Fruit fly (Drosophila melanogaster): ENCODE data around the gene CG9109.

Gene CG9109

dm6 chr2L:6077632-6078031, 43.4 kb upstream of the CG9109 start:
- TF ChIP-seq CG32121 (GFP tag; IDR thresholded peaks at IDR 0.05), result no peak
- TF ChIP-seq D1 (tag; optimal IDR thresholded peaks at IDR 0.05), result no peak
- TF ChIP-seq CG14655 (GFP tag; optimal IDR thresholded peaks at IDR 0.05), result no peak
- no peak for TF ChIP-seq CG13204 (GFP tag; optimal IDR thresholded peaks at IDR 0.05)
- no peak for TF ChIP-seq CG17806 (tag; optimal IDR thresholded peaks at IDR 0.05)
- no peak for TF ChIP-seq Snoo (tag; optimal IDR thresholded peaks at IDR 0.05)

DNA sequence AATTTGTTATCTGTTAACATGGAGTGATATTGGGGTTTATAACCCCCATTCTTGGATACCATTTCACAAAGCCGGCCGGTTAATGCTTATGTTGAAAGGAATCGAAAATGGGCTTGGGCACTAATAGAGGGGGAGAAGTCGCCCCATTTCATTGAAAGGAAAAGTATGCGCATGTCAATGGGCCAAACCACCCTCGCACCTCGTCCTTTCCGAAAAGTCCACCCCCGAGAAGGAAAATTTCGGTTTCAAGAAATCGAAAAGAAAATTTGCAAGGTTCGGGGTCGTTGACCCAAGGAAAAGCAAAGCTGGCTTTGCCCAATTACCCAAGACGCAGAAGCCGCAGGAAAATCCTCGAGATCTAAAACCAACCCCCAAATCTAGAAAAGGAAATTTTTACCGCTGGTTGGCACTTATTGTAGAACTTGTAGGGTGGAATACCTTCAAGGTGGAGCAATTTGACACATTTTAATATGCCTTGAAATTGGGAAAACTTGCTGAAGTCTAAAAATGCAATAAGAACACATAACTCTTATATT, 42.7 kb upstream of the CG9109 start:
- TF ChIP-seq CG14655 (GFP tag; optimal IDR thresholded peaks at IDR 0.05), result no peak
- TF ChIP-seq CG15710 (tag; optimal IDR thresholded peaks at IDR 0.05), result no peak
- TF ChIP-seq CG9948 (tag; optimal IDR thresholded peaks at IDR 0.05), result no peak
- TF ChIP-seq rn (GFP tag; IDR thresholded peaks at IDR 0.05), result no peak
- no peak for TF ChIP-seq CG17806 (tag; optimal IDR thresholded peaks at IDR 0.05)
- no peak for TF ChIP-seq Snoo (tag; optimal IDR thresholded peaks at IDR 0.05)
- TF ChIP-seq Ets98B (GFP tag; IDR thresholded peaks at IDR 0.05), result no peak
- no peak for TF ChIP-seq CG32121 (GFP tag; IDR thresholded peaks at IDR 0.05)
- no peak for TF ChIP-seq fd96Ca (GFP tag; IDR thresholded peaks at IDR 0.05)
- TF ChIP-seq Pif1B (GFP tag; optimal IDR thresholded peaks at IDR 0.05), result no peak
- no peak for TF ChIP-seq CG10348 (GFP tag; IDR thresholded peaks at IDR 0.05)
- TF ChIP-seq gl (tag; optimal IDR thresholded peaks at IDR 0.05), result no peak
- TF ChIP-seq CG4496 (GFP tag; IDR thresholded peaks at IDR 0.05), result no peak

dm6 chr2L:6076143-6076542, 41.9 kb upstream of the CG9109 start:
- no peak for TF ChIP-seq Pif1B (GFP tag; optimal IDR thresholded peaks at IDR 0.05)
- no peak for TF ChIP-seq D1 (tag; optimal IDR thresholded peaks at IDR 0.05)
- no peak for TF ChIP-seq gl (tag; optimal IDR thresholded peaks at IDR 0.05)
- no peak for TF ChIP-seq CG9948 (tag; optimal IDR thresholded peaks at IDR 0.05)
- no peak for TF ChIP-seq CG14655 (GFP tag; optimal IDR thresholded peaks at IDR 0.05)
- no peak for TF ChIP-seq rn (GFP tag; IDR thresholded peaks at IDR 0.05)
- no peak for TF ChIP-seq CG12605 (GFP tag; IDR thresholded peaks at IDR 0.05)
- TF ChIP-seq CG34367 (tag; optimal IDR thresholded peaks at IDR 0.05), result no peak
- no peak for TF ChIP-seq CG13204 (GFP tag; optimal IDR thresholded peaks at IDR 0.05)
- TF ChIP-seq CG10348 (GFP tag; IDR thresholded peaks at IDR 0.05), result no peak
- TF ChIP-seq CG4496 (GFP tag; IDR thresholded peaks at IDR 0.05), result no peak
- no peak for TF ChIP-seq Ets98B (GFP tag; IDR thresholded peaks at IDR 0.05)
- no peak for TF ChIP-seq CG15710 (tag; optimal IDR thresholded peaks at IDR 0.05)
- no peak for TF ChIP-seq CG8159 (tag; optimal IDR thresholded peaks at IDR 0.05)

dm6 chr2L:6075345-6075744, 41.1 kb upstream of the CG9109 start:
- TF ChIP-seq EcR (GFP tag; optimal IDR thresholded peaks at IDR 0.05), result no peak
- TF ChIP-seq CG34367 (tag; optimal IDR thresholded peaks at IDR 0.05), result no peak
- no peak for TF ChIP-seq CG17806 (tag; optimal IDR thresholded peaks at IDR 0.05)
- TF ChIP-seq Snoo (tag; optimal IDR thresholded peaks at IDR 0.05), result no peak
- no peak for TF ChIP-seq fd96Ca (GFP tag; IDR thresholded peaks at IDR 0.05)
- TF ChIP-seq Pif1A (GFP tag; optimal IDR thresholded peaks at IDR 0.05), result no peak
- no peak for TF ChIP-seq CG9948 (tag; optimal IDR thresholded peaks at IDR 0.05)

dm6 chr2L:6074314-6074713, 40.1 kb upstream of the CG9109 start:
- TF ChIP-seq CG17806 (tag; optimal IDR thresholded peaks at IDR 0.05), result no peak
- TF ChIP-seq Pif1A (GFP tag; optimal IDR thresholded peaks at IDR 0.05), result no peak
- no peak for TF ChIP-seq Snoo (tag; optimal IDR thresholded peaks at IDR 0.05)
- TF ChIP-seq EcR (GFP tag; optimal IDR thresholded peaks at IDR 0.05), result peak; percentile 4
- TF ChIP-seq CG4496 (GFP tag; IDR thresholded peaks at IDR 0.05), result no peak
- no peak for TF ChIP-seq rn (GFP tag; IDR thresholded peaks at IDR 0.05)
- TF ChIP-seq gl (tag; optimal IDR thresholded peaks at IDR 0.05), result no peak

dm6 chr2L:6073894-6074293, 39.7 kb upstream of the CG9109 start:
- TF ChIP-seq D1 (tag; optimal IDR thresholded peaks at IDR 0.05) (no peak), CG17806 (tag; optimal IDR thresholded peaks at IDR 0.05) (no peak)

DNA sequence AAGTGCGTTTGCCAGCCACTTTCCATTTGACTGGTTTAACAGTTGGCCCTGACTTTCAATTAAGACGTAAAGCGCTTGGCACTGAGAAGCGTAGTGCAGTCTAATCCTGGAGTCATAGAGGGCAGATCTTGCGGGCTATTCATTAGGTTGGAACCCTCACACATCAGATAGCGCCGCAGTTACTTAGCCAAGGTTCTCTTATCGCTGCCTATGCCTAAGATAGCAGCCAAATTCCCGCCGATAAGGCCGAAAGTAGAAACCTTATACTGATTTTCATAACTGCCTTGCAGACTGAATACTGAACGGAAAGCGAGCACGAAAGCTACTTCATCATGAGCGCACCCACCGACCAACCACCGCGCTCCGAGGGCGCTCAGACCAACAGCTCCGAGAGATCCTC, 37.9 kb upstream of the CG9109 start:
- TF ChIP-seq rn (GFP tag; IDR thresholded peaks at IDR 0.05) (no peak), Ets98B (GFP tag; IDR thresholded peaks at IDR 0.05) (no peak), CG12605 (GFP tag; IDR thresholded peaks at IDR 0.05) (no peak), fd96Ca (GFP tag; IDR thresholded peaks at IDR 0.05) (no peak), D1 (tag; optimal IDR thresholded peaks at IDR 0.05) (no peak), CG13204 (GFP tag; optimal IDR thresholded peaks at IDR 0.05) (no peak), CG4496 (GFP tag; IDR thresholded peaks at IDR 0.05) (no peak), CG32121 (GFP tag; IDR thresholded peaks at IDR 0.05) (no peak), CG14655 (GFP tag; optimal IDR thresholded peaks at IDR 0.05) (no peak), CG34367 (tag; optimal IDR thresholded peaks at IDR 0.05) (no peak), EcR (GFP tag; optimal IDR thresholded peaks at IDR 0.05) (no peak), CG17806 (tag; optimal IDR thresholded peaks at IDR 0.05) (no peak), Snoo (tag; optimal IDR thresholded peaks at IDR 0.05) (no peak), Pif1A (GFP tag; optimal IDR thresholded peaks at IDR 0.05) (no peak), gl (tag; optimal IDR thresholded peaks at IDR 0.05) (no peak), CG10348 (GFP tag; IDR thresholded peaks at IDR 0.05) (no peak), CG8301 (tag; optimal IDR thresholded peaks at IDR 0.05) (no peak), CG15710 (tag; optimal IDR thresholded peaks at IDR 0.05) (no peak), CG8159 (tag; optimal IDR thresholded peaks at IDR 0.05) (no peak)
